Fruit fly (Drosophila melanogaster): ENCODE results near the gene sloth2.
A peak's percentile ranks its signal among the peaks of the same experiment; 100 is the strongest.

Gene sloth2

DNA sequence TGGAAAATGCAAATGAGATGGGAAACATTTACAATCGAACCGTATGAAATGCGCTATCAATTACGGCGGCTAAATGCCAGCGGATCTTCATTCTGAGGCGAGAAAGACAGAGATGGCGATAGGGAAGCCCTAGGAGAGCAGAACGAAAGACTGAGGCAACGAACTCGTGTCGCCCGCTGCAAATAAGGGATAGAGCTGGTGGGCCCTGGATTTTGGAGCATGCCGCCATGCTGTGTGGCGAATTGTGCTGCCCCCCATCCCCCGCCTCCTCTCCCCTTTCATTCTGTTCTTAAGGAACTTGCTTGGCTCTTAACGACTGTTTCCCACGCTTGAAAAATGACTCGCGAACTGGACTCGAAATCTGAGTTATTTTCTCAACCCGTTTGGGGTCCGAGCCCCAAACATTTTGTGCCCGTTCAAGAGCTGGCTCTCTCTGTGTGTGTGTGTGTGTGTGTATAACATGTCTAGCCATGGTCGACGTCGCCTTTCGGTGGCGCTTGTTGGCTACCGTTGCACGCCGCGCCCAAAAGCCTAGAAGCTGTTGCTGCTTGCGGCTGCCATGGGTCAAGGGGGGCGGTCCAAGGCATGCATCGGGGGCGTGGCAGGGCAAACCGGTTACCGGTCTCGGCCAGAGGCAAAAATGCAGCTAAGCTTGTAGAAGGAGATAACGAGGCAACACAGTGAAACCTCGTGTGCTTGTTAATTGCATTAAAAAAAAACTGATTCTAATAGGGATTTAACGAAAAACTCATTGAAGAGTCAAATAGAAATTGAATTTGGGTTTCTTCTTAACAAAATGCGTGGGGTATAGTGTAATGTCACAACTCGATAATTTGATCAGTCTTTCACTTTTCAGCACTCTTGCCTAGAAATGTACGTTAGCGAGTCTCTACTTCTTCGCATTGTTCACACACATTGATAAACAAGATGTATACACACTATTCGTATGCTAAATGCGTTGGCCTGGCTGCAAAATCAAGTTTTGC lies 2.8 kb upstream of the sloth2 start (continued):
- TF ChIP-seq CG7839 (tag; optimal IDR thresholded peaks at IDR 0.05) = peak; percentile 16

DNA sequence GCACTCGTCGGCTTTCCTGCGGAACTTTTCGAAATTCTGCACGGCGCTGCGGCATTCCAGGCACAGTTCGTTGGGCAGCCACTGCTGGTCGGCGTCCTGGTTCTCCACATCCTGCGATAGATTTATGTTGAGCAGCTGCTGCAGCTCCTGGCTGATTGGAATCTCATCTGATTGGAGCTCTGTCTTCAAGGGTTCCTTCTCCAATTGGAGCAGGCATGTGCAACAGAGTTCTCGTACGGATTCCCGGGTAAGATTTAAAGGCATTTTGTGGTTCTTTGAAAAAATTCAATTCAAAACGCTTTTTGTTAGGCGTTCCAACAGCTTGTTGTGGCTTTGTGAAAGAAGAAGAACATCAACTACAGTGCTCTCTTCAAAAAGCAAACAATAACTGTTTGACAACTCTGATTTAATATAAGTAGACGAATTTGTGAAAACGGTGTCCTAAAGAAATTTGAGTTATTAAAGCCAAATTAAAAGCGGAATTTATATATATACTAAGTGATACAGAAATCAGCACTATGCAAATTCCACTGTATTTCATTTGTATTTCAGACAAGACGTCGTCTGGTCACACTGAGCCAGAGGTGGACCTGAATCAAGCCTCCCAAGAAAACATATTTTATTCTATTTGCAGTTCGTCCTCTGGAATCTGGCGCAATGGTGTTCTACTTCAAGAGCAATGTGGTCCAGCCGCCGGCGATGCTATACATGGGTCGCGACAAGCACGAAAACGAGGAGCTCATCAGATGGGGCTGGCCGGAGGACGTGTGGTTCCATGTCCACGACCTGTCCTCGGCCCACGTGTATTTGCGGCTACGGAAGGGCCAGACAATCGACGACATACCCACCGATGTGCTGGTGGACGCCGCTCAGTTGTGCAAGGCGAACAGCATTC lies 2.4 kb downstream of the sloth2 start, which contains the start of the genes CG3032 and CG4593:
Gene CG3032 (minus strand): TSS at position 562 of the 895 bp plus-strand sequence.
Gene CG4593 (plus strand): TSS at position 568 of the 895 bp plus-strand sequence.
- TF ChIP-seq CG17186 (GFP tag; optimal IDR thresholded peaks at IDR 0.05) (peak; percentile 49), pnt (GFP tag; optimal IDR thresholded peaks at IDR 0.05) (peak; percentile 72), sr (GFP tag; IDR thresholded peaks at IDR 0.05) (0 out of 3 replicates have a peak, but pooled peaks have one; percentile 27), CG33213 (GFP tag; optimal IDR thresholded peaks at IDR 0.05) (peak; percentile 64), CG8388 (GFP tag; optimal IDR thresholded peaks at IDR 0.05) (peak; percentile 61), otp (GFP tag; IDR thresholded peaks at IDR 0.05) (0 out of 3 replicates have a peak, but pooled peaks have one; percentile 60), Dip2 (GFP tag; IDR thresholded peaks at IDR 0.05) (no peak; the same call in 1 of the 2 replicates), CG10147 (GFP tag; optimal IDR thresholded peaks at IDR 0.05) (peak; percentile 67), toy (GFP tag; IDR thresholded peaks at IDR 0.05) (no peak), HLH4C (GFP tag; IDR thresholded peaks at IDR 0.05; ENCODE audit: partially characterized antibody) (no peak), sob (GFP tag; IDR thresholded peaks at IDR 0.05) (peak; percentile 91), CG12942 (GFP tag; optimal IDR thresholded peaks at IDR 0.05) (peak; percentile 70), Spps (tag; optimal IDR thresholded peaks at IDR 0.05) (peak; percentile 17), CG17361 (GFP tag; IDR thresholded peaks at IDR 0.05) (peak; percentile 81), nau (GFP tag; optimal IDR thresholded peaks at IDR 0.05) (peak; percentile 31), CG14710 (tag; optimal IDR thresholded peaks at IDR 0.05) (peak; percentile 68), CG7745 (tag; optimal IDR thresholded peaks at IDR 0.05) (no peak), E2f2 (GFP tag; IDR thresholded peaks at IDR 0.05) (peak; percentile 66), CG4282 (GFP tag; optimal IDR thresholded peaks at IDR 0.05) (peak; percentile 49), BtbVII (GFP tag; optimal IDR thresholded peaks at IDR 0.05) (peak; percentile 9), lbe (GFP tag; optimal IDR thresholded peaks at IDR 0.05) (peak; percentile 68), CkIIα-i1 (GFP tag; IDR thresholded peaks at IDR 0.05) (no peak), sens (GFP tag) (peak; percentile 92), CG9932 (GFP tag; IDR thresholded peaks at IDR 0.05) (peak; percentile 93), unpg (GFP tag; optimal IDR thresholded peaks at IDR 0.05) (peak; percentile 86), chif (GFP tag; optimal IDR thresholded peaks at IDR 0.05) (peak; percentile 48 to 71), CG6813 (GFP tag; optimal IDR thresholded peaks at IDR 0.05) (peak; percentile 30), Sox100B (GFP tag; optimal IDR thresholded peaks at IDR 0.05) (peak; percentile 47), Atf3 (GFP tag; optimal IDR thresholded peaks at IDR 0.05) (peak; percentile 34), salm (tag; optimal IDR thresholded peaks at IDR 0.05) (peak; percentile 69), tup (GFP tag; optimal IDR thresholded peaks at IDR 0.05) (peak; percentile 48), CG4360 (GFP tag; IDR thresholded peaks at IDR 0.05) (no peak), pum (GFP tag; optimal IDR thresholded peaks at IDR 0.05) (peak; percentile 68), Hr51 (GFP tag; optimal IDR thresholded peaks at IDR 0.05) (peak; percentile 59 to 80), ash1 (GFP tag; optimal IDR thresholded peaks at IDR 0.05) (no peak), CG10543 (GFP tag; optimal IDR thresholded peaks at IDR 0.05) (peak; percentile 54), CG11560 (tag; IDR thresholded peaks at IDR 0.05) (peak; percentile 69; the same call in 2 of the 3 replicates), seq (GFP tag; IDR thresholded peaks at IDR 0.05) (peak; percentile 83), Lhr (GFP tag; optimal IDR thresholded peaks at IDR 0.05) (peak; percentile 35), yki (optimal IDR thresholded peaks at IDR 0.05) (no peak), CG15601 (tag; optimal IDR thresholded peaks at IDR 0.05) (peak; percentile 64), nerfin-2 (GFP tag; IDR thresholded peaks at IDR 0.05; ENCODE audit: partially characterized antibody) (no peak), CG3847 (GFP tag; IDR thresholded peaks at IDR 0.05) (peak; percentile 82)
